Worm (Caenorhabditis elegans) whole organism, young adult: ENCODE measurements around the gene tebp-2.

Experiments
- B0035.1 ChIP-seq: sonication (generic microtip); optimal IDR thresholded peaks from 2 replicates; lab custom pipeline; 2016; ENCODE audit warnings: missing genetic modification characterization, mild to moderate bottlenecking, missing compliant biosample characterization, missing genotype, missing genetic modification reagents
- D2030.7 ChIP-seq: fragments of 200-800 bp; sonication (Bioruptor generic); IDR thresholded peaks from 2 replicates; pipeline ENCODE4 v1.3.6; 2022; ENCODE audit warnings: missing genetic modification reagents, missing genetic modification characterization, missing compliant biosample characterization
- Y67H2A.10 ChIP-seq: fragments of 200-800 bp; sonication (Bioruptor generic); conservative IDR thresholded peaks from 2 replicates; pipeline ENCODE4 v1.3.6; 2022; ENCODE audit warnings: missing genetic modification reagents, missing genetic modification characterization, missing compliant biosample characterization
- ama-1 ChIP-seq, 3 experiments: fragments of 150-350 bp in 1 of 3; sonication (generic microtip) in 2 of 3; optimal IDR thresholded peaks; 2 replicates each; lab custom pipeline; 2014 to 2018; ENCODE audit warnings: missing biosample characterization in 2 of 3, missing genetic modification characterization in 2 of 3, missing genetic modification reagents in 2 of 3
- ceh-79 ChIP-seq: sonication (generic microtip); optimal IDR thresholded peaks from 2 replicates; lab custom pipeline; 2017; ENCODE audit warnings: mild to moderate bottlenecking, missing genetic modification characterization, missing compliant biosample characterization
- dpff-1 ChIP-seq: sonication (generic microtip); optimal IDR thresholded peaks from 2 replicates; lab custom pipeline; 2017; ENCODE audit warnings: mild to moderate bottlenecking, missing genetic modification characterization, missing compliant biosample characterization
- dpl-1 ChIP-seq: fragments of 150-350 bp; optimal IDR thresholded peaks from 2 replicates; lab custom pipeline; 2014; ENCODE audit warnings: missing biosample characterization, missing genetic modification reagents, missing genetic modification characterization
- egl-18 ChIP-seq: fragments of 200-800 bp; sonication (Bioruptor generic); IDR thresholded peaks from 2 replicates; pipeline ENCODE4 v1.3.6; 2022; ENCODE audit warnings: missing genetic modification reagents, missing genetic modification characterization, missing compliant biosample characterization
- lin-26 ChIP-seq: fragments of 200-800 bp; sonication (Bioruptor generic); IDR thresholded peaks from 2 replicates; pipeline ENCODE4 v1.3.6; 2022; ENCODE audit warnings: missing genetic modification reagents, missing genetic modification characterization, missing compliant biosample characterization
- snpc-1.1 ChIP-seq: sonication (generic microtip); optimal IDR thresholded peaks from 2 replicates; lab custom pipeline; 2017; ENCODE audit warnings: missing genetic modification characterization, mild to moderate bottlenecking, missing compliant biosample characterization, antibody characterized with exemption, moderate library complexity, missing genotype, missing genetic modification reagents; ENCODE audit not compliant: insufficient read depth
- ztf-18 ChIP-seq: sonication (generic microtip); optimal IDR thresholded peaks from 2 replicates; lab custom pipeline; 2016; ENCODE audit warnings: missing genotype, mild to moderate bottlenecking, missing genetic modification characterization, missing compliant biosample characterization

- TF ChIP-seq ztf-18 (no peak), ama-1 (optimal IDR thresholded peaks at IDR 0.05; lab: Kevin White, UChicago) (no peak), ama-1 (GFP tag; optimal IDR thresholded peaks at IDR 0.05; lab: Kevin White, UChicago) (no peak), D2030.7 (GFP tag; lab: Robert Waterston, UW) (no peak), dpl-1 (GFP tag; lab: Kevin White, UChicago) (no peak), lin-26 (GFP tag; lab: Robert Waterston, UW) (no peak), B0035.1 (no peak), dpff-1 (tag; lab: Kevin White, UChicago) (no peak), snpc-1.1 (tag; lab: Kevin White, UChicago) (no peak), Y67H2A.10 (GFP tag; lab: Robert Waterston, UW) (no peak), egl-18 (GFP tag; lab: Robert Waterston, UW) (no peak), ceh-79 (tag; lab: Kevin White, UChicago) (no peak)
Observed at ce11 chrIV:5582760-5583159, 41.3 kb downstream of the tebp-2 start.
